Fruit fly (Drosophila melanogaster) whole organism, adult: ENCODE measurements around the gene CG4820.

ENCODE experiments used
- CG12768 ChIP-seq: fragments of 200-800 bp; sonication (Bioruptor generic); optimal IDR thresholded peaks from 2 replicates; lab custom pipeline; 2017; ENCODE audit warnings: missing biosample characterization, missing genetic modification characterization, mild to moderate bottlenecking, moderate library complexity, missing genetic modification reagents
- CG7101 ChIP-seq: fragments of 200-800 bp; sonication (Bioruptor generic); optimal IDR thresholded peaks from 2 replicates; lab custom pipeline; 2018; ENCODE audit warnings: missing biosample characterization, mild to moderate bottlenecking, missing genetic modification characterization, moderate library complexity
- Mnt ChIP-seq: fragments of 200-800 bp; sonication (Bioruptor generic); optimal IDR thresholded peaks from 2 replicates; lab custom pipeline; 2016; ENCODE audit warnings: missing biosample characterization, mild to moderate bottlenecking, missing genetic modification characterization
- bab1 ChIP-seq: fragments of 200-800 bp; sonication (Bioruptor generic); optimal IDR thresholded peaks from 3 replicates; lab custom pipeline; 2019; ENCODE audit warnings: missing biosample characterization, mild to moderate bottlenecking, missing genetic modification characterization, moderate library complexity
- cnc ChIP-seq, 2 experiments: fragments of >200 bp; optimal IDR thresholded peaks; 2 replicates each; lab custom pipeline; 2017
- tj ChIP-seq: fragments of 200-800 bp; sonication (Bioruptor generic); optimal IDR thresholded peaks from 3 replicates; lab custom pipeline; 2017; ENCODE audit warnings: missing biosample characterization, mild to moderate bottlenecking, missing genetic modification characterization, moderate library complexity

DNA sequence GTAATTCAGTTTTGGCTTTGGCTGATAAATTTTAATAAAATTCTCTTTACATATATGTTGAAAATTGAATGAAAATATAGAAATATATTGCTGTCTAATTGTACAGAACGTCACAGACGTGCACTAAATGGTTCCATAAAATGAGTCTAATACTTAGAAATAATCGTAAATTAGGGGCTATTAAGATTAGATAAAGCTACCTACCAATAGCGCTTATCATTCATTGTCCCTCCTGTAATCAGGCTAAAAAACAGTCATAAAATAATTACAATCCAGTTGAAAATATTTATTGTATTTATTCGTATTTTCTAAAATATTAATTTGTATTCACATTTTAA lies 43.2 kb upstream of the CG4820 start:
- peak; percentile 42 for TF ChIP-seq CG12768 (GFP tag; lab: Kevin White, UChicago)
- TF ChIP-seq bab1 (GFP tag; lab: Kevin White, UChicago): no peak
- no peak for TF ChIP-seq Mnt (GFP tag; lab: Kevin White, UChicago)
- TF ChIP-seq CG7101 (tag; lab: Kevin White, UChicago): peak; percentile 32
- TF ChIP-seq cnc (optimal IDR thresholded peaks at IDR 0.05; lab: Kevin White, UChicago): no peak
- peak; percentile 14 for TF ChIP-seq tj (GFP tag; lab: Kevin White, UChicago)
